In genomic region chrX:7571200-7571599, dm6 we compare ENCODE assay signal across 4 fruit fly cellular contexts.
TF ChIP-seq lines count a peak whose summit lies in the region.

No protein-coding gene starts in this region.

- TF ChIP-seq CTCF in whole organism, embryonic (GFP tag; optimal IDR thresholded peaks at IDR 0.05; lab: Kevin White, UChicago) = no peak

TF ChIP-seq in whole organism, embryonic, 481 proteins besides CTCF, POLR2A, EP300 and RAD21 (continues in another document):
- TF ChIP-seq HmgZ (tag; optimal IDR thresholded peaks at IDR 0.05; lab: Kevin White, UChicago) (no peak), CG4424 (GFP tag; optimal IDR thresholded peaks at IDR 0.05; lab: Kevin White, UChicago) (peak; percentile 54), CG2712 (tag; optimal IDR thresholded peaks at IDR 0.05; lab: Kevin White, UChicago) (peak; percentile 77), corto (GFP tag; optimal IDR thresholded peaks at IDR 0.05; lab: Kevin White, UChicago) (no peak), NFAT (GFP tag; IDR thresholded peaks at IDR 0.05; lab: Robert Waterston, UW) (no peak), zen2 (GFP tag; IDR thresholded peaks at IDR 0.05; lab: Robert Waterston, UW; ENCODE audit: partially characterized antibody) (no peak), Hr3 (GFP tag; optimal IDR thresholded peaks at IDR 0.05; lab: Kevin White, UChicago) (peak; percentile 3), CG1233 (GFP tag; optimal IDR thresholded peaks at IDR 0.05; lab: Kevin White, UChicago) (peak; percentile 25), sd (tag; optimal IDR thresholded peaks at IDR 0.05; lab: Kevin White, UChicago) (no peak), D19B (GFP tag; optimal IDR thresholded peaks at IDR 0.05; lab: Kevin White, UChicago) (no peak), sr (GFP tag; IDR thresholded peaks at IDR 0.05; lab: Robert Waterston, UW) (no peak), chinmo (GFP tag; IDR thresholded peaks at IDR 0.05; lab: Robert Waterston, UW; ENCODE audit: partially characterized antibody) (no peak), TFAM (GFP tag; optimal IDR thresholded peaks at IDR 0.05; lab: Kevin White, UChicago) (no peak), CG11456 (GFP tag; IDR thresholded peaks at IDR 0.05; lab: Robert Waterston, UW) (no peak), CG32532 (GFP tag; IDR thresholded peaks at IDR 0.05; lab: Robert Waterston, UW) (no peak), bbx (GFP tag; IDR thresholded peaks at IDR 0.05; lab: Robert Waterston, UW; ENCODE audit: partially characterized antibody) (no peak), tx (GFP tag; optimal IDR thresholded peaks at IDR 0.05; lab: Kevin White, UChicago) (no peak), GATAe (GFP tag; conservative IDR thresholded peaks at IDR 0.05; lab: Robert Waterston, UW) (no peak), cato (GFP tag; optimal IDR thresholded peaks at IDR 0.05; lab: Kevin White, UChicago; ENCODE audit: borderline replicate concordance) (no peak), Trl (optimal IDR thresholded peaks at IDR 0.05; lab: Kevin White, UChicago) (no peak), Trl (GFP tag; optimal IDR thresholded peaks at IDR 0.05; lab: Kevin White, UChicago) (peak; percentile 35), HLH4C (GFP tag; IDR thresholded peaks at IDR 0.05; lab: Robert Waterston, UW; ENCODE audit: partially characterized antibody) (no peak), YL-1 (GFP tag; optimal IDR thresholded peaks at IDR 0.05; lab: Kevin White, UChicago) (no peak)

TF ChIP-seq in whole organism, prepupa, 60 proteins besides CTCF, POLR2A, EP300 and RAD21 (continues in another document):
- TF ChIP-seq CG6854 (GFP tag; optimal IDR thresholded peaks at IDR 0.05; lab: Kevin White, UChicago) (no peak), net (GFP tag; optimal IDR thresholded peaks at IDR 0.05; lab: Kevin White, UChicago) (peak; percentile 25), Hr4 (GFP tag; optimal IDR thresholded peaks at IDR 0.05; lab: Kevin White, UChicago) (peak; percentile 38), Blimp-1 (GFP tag; optimal IDR thresholded peaks at IDR 0.05; lab: Kevin White, UChicago) (no peak), Eip93F (GFP tag; optimal IDR thresholded peaks at IDR 0.05; lab: Kevin White, UChicago) (no peak), CG8119 (GFP tag; IDR thresholded peaks at IDR 0.05; lab: Robert Waterston, UW) (peak; percentile 49; the same call in 2 of the 3 replicates), fd59A (GFP tag; optimal IDR thresholded peaks at IDR 0.05; lab: Kevin White, UChicago) (peak; percentile 11), CG1621 (tag; optimal IDR thresholded peaks at IDR 0.05; lab: Kevin White, UChicago) (peak; percentile 37), CG11294 (GFP tag; IDR thresholded peaks at IDR 0.05; lab: Robert Waterston, UW) (no peak), Met (GFP tag; optimal IDR thresholded peaks at IDR 0.05; lab: Kevin White, UChicago) (peak; percentile 57), CG31627 (GFP tag; optimal IDR thresholded peaks at IDR 0.05; lab: Kevin White, UChicago) (peak; percentile 22), pdm3 (GFP tag; optimal IDR thresholded peaks at IDR 0.05; lab: Kevin White, UChicago) (peak; percentile 41), CG8632 (GFP tag; optimal IDR thresholded peaks at IDR 0.05; lab: Kevin White, UChicago) (peak; percentile 37), CG34406 (GFP tag; optimal IDR thresholded peaks at IDR 0.05; lab: Kevin White, UChicago) (peak; percentile 49), Hr39 (GFP tag; optimal IDR thresholded peaks at IDR 0.05; lab: Kevin White, UChicago) (peak; percentile 6), dsx (GFP tag; optimal IDR thresholded peaks at IDR 0.05; lab: Kevin White, UChicago; ENCODE audit: poor library complexity, severe bottlenecking) (peak; percentile 29), Sox15 (GFP tag; optimal IDR thresholded peaks at IDR 0.05; lab: Kevin White, UChicago) (no peak), Eip78C (GFP tag; lab: Kevin White, UChicago) (peak; percentile 91), Lpt (GFP tag; optimal IDR thresholded peaks at IDR 0.05; lab: Kevin White, UChicago) (no peak), CG9139 (GFP tag; optimal IDR thresholded peaks at IDR 0.05; lab: Kevin White, UChicago) (peak; percentile 31), lz (GFP tag; optimal IDR thresholded peaks at IDR 0.05; lab: Kevin White, UChicago) (peak; percentile 27), CG6276 (GFP tag; optimal IDR thresholded peaks at IDR 0.05; lab: Kevin White, UChicago) (peak; percentile 15), CG7368 (GFP tag; optimal IDR thresholded peaks at IDR 0.05; lab: Kevin White, UChicago) (peak; percentile 58), CG16779 (tag; optimal IDR thresholded peaks at IDR 0.05; lab: Kevin White, UChicago) (no peak)

TF ChIP-seq in whole organism, pupa, 21 proteins besides CTCF, POLR2A, EP300 and RAD21:
- peak; percentile 53 for TF ChIP-seq Pif1A (GFP tag; optimal IDR thresholded peaks at IDR 0.05; lab: Kevin White, UChicago)
- peak; percentile 36 for TF ChIP-seq CG34367 (tag; optimal IDR thresholded peaks at IDR 0.05; lab: Kevin White, UChicago)
- no peak for TF ChIP-seq gl (tag; optimal IDR thresholded peaks at IDR 0.05; lab: Kevin White, UChicago)
- TF ChIP-seq EcR (GFP tag; optimal IDR thresholded peaks at IDR 0.05; lab: Kevin White, UChicago) = no peak
- peak; percentile 43 for TF ChIP-seq CG8301 (tag; optimal IDR thresholded peaks at IDR 0.05; lab: Kevin White, UChicago)
- TF ChIP-seq fd96Ca (GFP tag; IDR thresholded peaks at IDR 0.05; lab: Robert Waterston, UW) = 0 out of 3 replicates have a peak, but pooled peaks have one; percentile 42
- no peak for TF ChIP-seq CG10348 (GFP tag; IDR thresholded peaks at IDR 0.05; lab: Robert Waterston, UW)
- peak; percentile 56 for TF ChIP-seq CG15710 (tag; optimal IDR thresholded peaks at IDR 0.05; lab: Kevin White, UChicago)
- TF ChIP-seq Snoo (tag; optimal IDR thresholded peaks at IDR 0.05; lab: Kevin White, UChicago) = peak; percentile 42
- TF ChIP-seq Pif1B (GFP tag; optimal IDR thresholded peaks at IDR 0.05; lab: Kevin White, UChicago) = peak; percentile 43
- peak; percentile 38 for TF ChIP-seq CG9948 (tag; optimal IDR thresholded peaks at IDR 0.05; lab: Kevin White, UChicago)
- TF ChIP-seq D1 (tag; optimal IDR thresholded peaks at IDR 0.05; lab: Kevin White, UChicago) = peak; percentile 9
- TF ChIP-seq CG4496 (GFP tag; IDR thresholded peaks at IDR 0.05; lab: Robert Waterston, UW) = no peak
- peak; percentile 62 for TF ChIP-seq CG17806 (tag; optimal IDR thresholded peaks at IDR 0.05; lab: Kevin White, UChicago)
- no peak for TF ChIP-seq CG12605 (GFP tag; IDR thresholded peaks at IDR 0.05; lab: Robert Waterston, UW)
- TF ChIP-seq Ets98B (GFP tag; IDR thresholded peaks at IDR 0.05; lab: Robert Waterston, UW) = peak; percentile 26; the same call in 1 of the 2 replicates
- TF ChIP-seq CG13204 (GFP tag; optimal IDR thresholded peaks at IDR 0.05; lab: Kevin White, UChicago) = no peak
- TF ChIP-seq CG32121 (GFP tag; IDR thresholded peaks at IDR 0.05; lab: Robert Waterston, UW) = peak; percentile 52
- peak; percentile 66 for TF ChIP-seq CG8159 (tag; optimal IDR thresholded peaks at IDR 0.05; lab: Kevin White, UChicago)
- TF ChIP-seq rn (GFP tag; IDR thresholded peaks at IDR 0.05; lab: Robert Waterston, UW) = no peak
- TF ChIP-seq CG14655 (GFP tag; optimal IDR thresholded peaks at IDR 0.05; lab: Kevin White, UChicago) = peak; percentile 46

TF ChIP-seq in whole organism, wandering third instar larva, 38 proteins besides CTCF, POLR2A, EP300 and RAD21:
- peak in 1 of 2 experiments; percentile 43 for TF ChIP-seq foxo (GFP tag; optimal IDR thresholded peaks at IDR 0.05; lab: Kevin White, UChicago)
- TF ChIP-seq brk (GFP tag; optimal IDR thresholded peaks at IDR 0.05; lab: Kevin White, UChicago) = no peak
- no peak for TF ChIP-seq Hnf4 (GFP tag; optimal IDR thresholded peaks at IDR 0.05; lab: Kevin White, UChicago)
- TF ChIP-seq HLH106 (tag; optimal IDR thresholded peaks at IDR 0.05; lab: Kevin White, UChicago) = peak; percentile 26
- peak; percentile 4 for TF ChIP-seq Sp1 (GFP tag; optimal IDR thresholded peaks at IDR 0.05; lab: Kevin White, UChicago)
- TF ChIP-seq ey (GFP tag; optimal IDR thresholded peaks at IDR 0.05; lab: Kevin White, UChicago) = peak; percentile 37
- TF ChIP-seq fru (GFP tag; optimal IDR thresholded peaks at IDR 0.05; lab: Kevin White, UChicago) = peak; percentile 44
- no peak for TF ChIP-seq lola (GFP tag; optimal IDR thresholded peaks at IDR 0.05; lab: Kevin White, UChicago)
- peak; percentile 11 for TF ChIP-seq OdsH (GFP tag; optimal IDR thresholded peaks at IDR 0.05; lab: Kevin White, UChicago)
- no peak for TF ChIP-seq Abd-B (GFP tag; optimal IDR thresholded peaks at IDR 0.05; lab: Kevin White, UChicago)
- TF ChIP-seq h (GFP tag; optimal IDR thresholded peaks at IDR 0.05; lab: Kevin White, UChicago) = peak; percentile 52
- TF ChIP-seq rgr (GFP tag; optimal IDR thresholded peaks at IDR 0.05; lab: Kevin White, UChicago) = peak; percentile 23
- TF ChIP-seq Dfd (GFP tag; optimal IDR thresholded peaks at IDR 0.05; lab: Kevin White, UChicago) = no peak
- peak; percentile 21 for TF ChIP-seq psq (GFP tag; optimal IDR thresholded peaks at IDR 0.05; lab: Kevin White, UChicago)
- peak; percentile 21 for TF ChIP-seq woc (GFP tag; optimal IDR thresholded peaks at IDR 0.05; lab: Kevin White, UChicago)
- TF ChIP-seq sage (GFP tag; optimal IDR thresholded peaks at IDR 0.05; lab: Kevin White, UChicago) = no peak

Comparison
In these comparisons a context has a peak if more than half of its experiments do, and no peak if none do; other contexts are left out.
1. Of the 7 proteins assayed by ChIP-seq in both whole organism, embryonic and whole organism, prepupa: peak only in whole organism, embryonic: Blimp-1 and Gug; only in whole organism, prepupa: Hr39; in both: Sox102F; in neither: 3.